Fruit fly (Drosophila melanogaster) whole organism, pupa: ENCODE data around the gene CG31301.

Experiments
- CG10348 ChIP-seq: fragments of 200-800 bp; sonication (Bioruptor generic); IDR thresholded peaks from 2 replicates; pipeline ENCODE4 v1.3.6; 2022; ENCODE audit warnings: missing biosample characterization, missing genetic modification characterization
- CG12605 ChIP-seq: fragments of 200-800 bp; sonication (Bioruptor generic); IDR thresholded peaks from 2 replicates; pipeline ENCODE4 v1.3.6; 2022; ENCODE audit warnings: missing biosample characterization, missing genetic modification characterization
- CG13204 ChIP-seq: fragments of 200-800 bp; sonication (Bioruptor generic); optimal IDR thresholded peaks from 2 replicates; lab custom pipeline; 2018; ENCODE audit warnings: missing biosample characterization, mild to moderate bottlenecking, missing genetic modification characterization, moderate library complexity
- CG14655 ChIP-seq: fragments of 200-800 bp; sonication (Bioruptor generic); optimal IDR thresholded peaks from 3 replicates; lab custom pipeline; 2017; ENCODE audit warnings: mild to moderate bottlenecking, missing biosample characterization, missing genetic modification reagents, missing genetic modification characterization
- CG15710 ChIP-seq: fragments of 200-800 bp; sonication (Bioruptor generic); optimal IDR thresholded peaks from 2 replicates; lab custom pipeline; 2018; ENCODE audit warnings: missing biosample characterization, mild to moderate bottlenecking, missing genetic modification characterization, moderate library complexity
- CG17806 ChIP-seq: fragments of 200-800 bp; sonication (Bioruptor generic); optimal IDR thresholded peaks from 2 replicates; lab custom pipeline; 2018; ENCODE audit warnings: missing biosample characterization, mild to moderate bottlenecking, missing genetic modification characterization, moderate library complexity
- CG32121 ChIP-seq: fragments of 200-800 bp; sonication (Bioruptor generic); IDR thresholded peaks from 2 replicates; pipeline ENCODE4 v1.3.6; 2022; ENCODE audit warnings: missing biosample characterization, missing genetic modification characterization
- CG34367 ChIP-seq: fragments of 200-800 bp; sonication (Bioruptor generic); optimal IDR thresholded peaks from 2 replicates; lab custom pipeline; 2018; ENCODE audit warnings: missing biosample characterization, mild to moderate bottlenecking, missing genetic modification characterization
- CG4496 ChIP-seq: fragments of 200-800 bp; sonication (Bioruptor generic); IDR thresholded peaks from 3 replicates; pipeline ENCODE4 v1.3.6; 2022; ENCODE audit warnings: missing biosample characterization, missing genetic modification characterization
- CG8159 ChIP-seq: fragments of 200-800 bp; sonication (Bioruptor generic); optimal IDR thresholded peaks from 3 replicates; lab custom pipeline; 2018; ENCODE audit warnings: missing biosample characterization, mild to moderate bottlenecking, missing genetic modification characterization, moderate library complexity
- CG8301 ChIP-seq: fragments of 200-800 bp; sonication (Bioruptor generic); optimal IDR thresholded peaks from 2 replicates; lab custom pipeline; 2018; ENCODE audit warnings: missing biosample characterization, mild to moderate bottlenecking, missing genetic modification characterization
- CG9948 ChIP-seq: fragments of 200-800 bp; sonication (Bioruptor generic); optimal IDR thresholded peaks from 2 replicates; lab custom pipeline; 2018; ENCODE audit warnings: missing biosample characterization, mild to moderate bottlenecking, missing genetic modification characterization, moderate library complexity
- D1 ChIP-seq: fragments of 200-800 bp; sonication (Bioruptor generic); optimal IDR thresholded peaks from 2 replicates; lab custom pipeline; 2018; ENCODE audit warnings: missing biosample characterization, mild to moderate bottlenecking, missing genetic modification characterization, moderate library complexity
- EcR ChIP-seq: fragments of 200-800 bp; sonication (Bioruptor generic); optimal IDR thresholded peaks from 3 replicates; lab custom pipeline; 2019; ENCODE audit warnings: missing biosample characterization, missing genetic modification characterization, mild to moderate bottlenecking, moderate library complexity, missing genetic modification reagents
- Ets98B ChIP-seq: fragments of 200-800 bp; sonication (Bioruptor generic); IDR thresholded peaks from 2 replicates; pipeline ENCODE4 v1.3.6; 2022; ENCODE audit warnings: missing biosample characterization, missing genetic modification characterization
- Pif1A ChIP-seq: fragments of 200-800 bp; sonication (Bioruptor generic); optimal IDR thresholded peaks from 3 replicates; lab custom pipeline; 2016; ENCODE audit warnings: missing biosample characterization, missing genetic modification characterization
- Pif1B ChIP-seq: fragments of 200-800 bp; sonication (Bioruptor generic); optimal IDR thresholded peaks from 3 replicates; lab custom pipeline; 2016; ENCODE audit warnings: missing biosample characterization, missing genetic modification characterization
- Snoo ChIP-seq: fragments of 200-800 bp; sonication (Bioruptor generic); optimal IDR thresholded peaks from 3 replicates; lab custom pipeline; 2017; ENCODE audit warnings: missing biosample characterization, mild to moderate bottlenecking, missing genetic modification characterization, inconsistent platforms
- fd96Ca ChIP-seq: fragments of 200-800 bp; sonication (Bioruptor generic); IDR thresholded peaks from 3 replicates; pipeline ENCODE4 v1.3.6; 2022; ENCODE audit warnings: missing biosample characterization, missing genetic modification characterization
- gl ChIP-seq: fragments of 200-800 bp; sonication (Bioruptor generic); optimal IDR thresholded peaks from 2 replicates; lab custom pipeline; 2018; ENCODE audit warnings: missing biosample characterization, mild to moderate bottlenecking, missing genetic modification characterization
- rn ChIP-seq: fragments of 200-800 bp; sonication (Bioruptor generic); IDR thresholded peaks from 2 replicates; pipeline ENCODE4 v1.3.6; 2022; ENCODE audit warnings: missing biosample characterization, missing genetic modification characterization

The CG31301 gene

dm6 chr3R:15363608-15364007, 17.6 kb downstream of the CG31301 start, which contains the start of gene CG6171:
CG6171 (minus strand) TSS chr3R:15363857.
- TF ChIP-seq CG8301 (tag; lab: Kevin White, UChicago) (no peak), CG4496 (GFP tag; lab: Robert Waterston, UW) (no peak), CG8159 (no peak), Snoo (tag; lab: Kevin White, UChicago) (no peak), CG17806 (no peak), CG14655 (no peak), CG9948 (tag; lab: Kevin White, UChicago) (no peak), CG13204 (no peak), fd96Ca (GFP tag; lab: Robert Waterston, UW) (no peak), rn (no peak)
- TF ChIP-seq, all 21 proteins: peak for 0

dm6 chr3R:15366839-15367238, 20.8 kb downstream of the CG31301 start:
- TF ChIP-seq CG32121 (GFP tag; lab: Robert Waterston, UW), result peak; percentile 62; the same call in 1 of the 2 replicates
- TF ChIP-seq CG4496 (GFP tag; lab: Robert Waterston, UW), result peak; percentile 76; the same call in 2 of the 3 replicates
- peak; percentile 32 for TF ChIP-seq CG15710 (tag; lab: Kevin White, UChicago)
- no peak for TF ChIP-seq gl
- peak; percentile 46; the same call in 1 of the 2 replicates for TF ChIP-seq CG12605
- TF ChIP-seq CG17806, result peak; percentile 55
- peak; percentile 43 for TF ChIP-seq CG9948 (tag; lab: Kevin White, UChicago)
- peak; percentile 19 for TF ChIP-seq Snoo (tag; lab: Kevin White, UChicago)
- TF ChIP-seq Ets98B, result peak; percentile 41
- no peak for TF ChIP-seq rn

dm6 chr3R:15367477-15367876, 21.5 kb downstream of the CG31301 start, which contains the start of gene CG34404:
CG34404 (minus strand) TSS chr3R:15367665.
- TF ChIP-seq CG9948 (tag; lab: Kevin White, UChicago), result no peak
- TF ChIP-seq CG34367 (tag; lab: Kevin White, UChicago), result no peak
- TF ChIP-seq CG8301 (tag; lab: Kevin White, UChicago), result no peak
- TF ChIP-seq Pif1A (GFP tag; lab: Kevin White, UChicago), result no peak
- no peak for TF ChIP-seq Snoo (tag; lab: Kevin White, UChicago)
- no peak for TF ChIP-seq CG13204
- TF ChIP-seq CG17806, result no peak

- TF ChIP-seq Ets98B (no peak), CG13204 (no peak), CG12605 (no peak), gl (no peak), EcR (GFP tag; lab: Kevin White, UChicago) (no peak), D1 (no peak), CG14655 (no peak), CG17806 (no peak), CG32121 (GFP tag; lab: Robert Waterston, UW) (no peak), CG8159 (no peak), CG15710 (tag; lab: Kevin White, UChicago) (no peak), CG10348 (GFP tag; lab: Robert Waterston, UW) (no peak), Pif1A (GFP tag; lab: Kevin White, UChicago) (no peak), Snoo (tag; lab: Kevin White, UChicago) (no peak), CG4496 (GFP tag; lab: Robert Waterston, UW) (no peak), CG9948 (tag; lab: Kevin White, UChicago) (no peak)
These were observed 23.7 kb downstream of the CG31301 start, which contains the start of gene CG14868 for dm6 chr3R:15369742-15370141. CG14868 (minus strand) TSS chr3R:15369945.

- TF ChIP-seq CG32121 (GFP tag; lab: Robert Waterston, UW), result 0 out of 2 replicates have a peak, but pooled peaks have one; percentile 25
- 0 out of 2 replicates have a peak, but pooled peaks have one; percentile 10 for TF ChIP-seq Ets98B
- peak; percentile 13 for TF ChIP-seq CG15710 (tag; lab: Kevin White, UChicago)
- no peak for TF ChIP-seq CG17806
- peak; percentile 45; the same call in 1 of the 3 replicates for TF ChIP-seq CG4496 (GFP tag; lab: Robert Waterston, UW)
- peak; percentile 10 for TF ChIP-seq Snoo (tag; lab: Kevin White, UChicago)
- TF ChIP-seq, all 21 proteins: peak for 5
These were observed 25.8 kb downstream of the CG31301 start, which contains the start of the genes Ccm3 and CG6136 for dm6 chr3R:15371833-15372232. Ccm3 (plus strand) TSS chr3R:15371957. CG6136 (minus strand) TSS chr3R:15372212.

- TF ChIP-seq Ets98B (no peak), rn (no peak), EcR (GFP tag; lab: Kevin White, UChicago) (no peak), CG34367 (tag; lab: Kevin White, UChicago) (no peak), CG17806 (no peak), CG13204 (no peak), CG10348 (GFP tag; lab: Robert Waterston, UW) (no peak), Pif1B (GFP tag; lab: Kevin White, UChicago) (no peak), CG14655 (no peak), CG12605 (no peak), CG8159 (no peak), Snoo (tag; lab: Kevin White, UChicago) (no peak), Pif1A (GFP tag; lab: Kevin White, UChicago) (no peak), CG4496 (GFP tag; lab: Robert Waterston, UW) (no peak), gl (no peak), D1 (no peak), CG8301 (tag; lab: Kevin White, UChicago) (no peak)
These were observed 28.4 kb downstream of the CG31301 start, which contains the start of gene Rbp for dm6 chr3R:15374397-15374796. Rbp (plus strand) TSS chr3R:15374635.

dm6 chr3R:15375470-15375869, 29.5 kb downstream of the CG31301 start:
- TF ChIP-seq CG10348 (GFP tag; lab: Robert Waterston, UW) (no peak), CG34367 (tag; lab: Kevin White, UChicago) (no peak), Snoo (tag; lab: Kevin White, UChicago) (no peak), EcR (GFP tag; lab: Kevin White, UChicago) (no peak), Pif1A (GFP tag; lab: Kevin White, UChicago) (no peak), CG14655 (no peak), CG15710 (tag; lab: Kevin White, UChicago) (no peak), CG8301 (tag; lab: Kevin White, UChicago) (no peak), Ets98B (no peak), CG12605 (no peak), CG13204 (no peak), CG17806 (no peak), gl (no peak), CG4496 (GFP tag; lab: Robert Waterston, UW) (no peak), fd96Ca (GFP tag; lab: Robert Waterston, UW) (no peak), rn (no peak), CG32121 (GFP tag; lab: Robert Waterston, UW) (no peak), D1 (no peak), Pif1B (GFP tag; lab: Kevin White, UChicago) (no peak), CG9948 (tag; lab: Kevin White, UChicago) (no peak)
